Fruit fly (Drosophila melanogaster) whole organism, embryonic: Measurements from ENCODE around the gene Jhbp1.

Experiments used
- Aef1 ChIP-seq: fragments of 200-800 bp; sonication (Bioruptor generic); IDR thresholded peaks from 3 replicates; pipeline ENCODE4 v1.3.6; 2022; ENCODE audit warnings: missing biosample characterization, missing genetic modification characterization
- Atf-2 ChIP-seq: fragments of 200-800 bp; sonication (Bioruptor generic); optimal IDR thresholded peaks from 2 replicates; lab custom pipeline; 2016; ENCODE audit warnings: missing biosample characterization, missing genetic modification characterization
- Atf6 ChIP-seq: fragments of 200-800 bp; sonication (Bioruptor generic); IDR thresholded peaks from 2 replicates; pipeline ENCODE4 v1.3.6; 2022; ENCODE audit warnings: missing biosample characterization, missing genetic modification characterization
- Bgb ChIP-seq: fragments of 200-800 bp; sonication (Bioruptor generic); IDR thresholded peaks from 2 replicates; pipeline ENCODE4 v1.3.6; 2022; ENCODE audit warnings: missing biosample characterization, missing genetic modification characterization; ENCODE audit not compliant: partially characterized antibody
- BtbVII ChIP-seq: fragments of 200-800 bp; sonication (Bioruptor generic); optimal IDR thresholded peaks from 3 replicates; lab custom pipeline; 2017; ENCODE audit warnings: missing biosample characterization, mild to moderate bottlenecking, missing genetic modification characterization
- CG10462 ChIP-seq: fragments of 200-800 bp; sonication (Bioruptor generic); optimal IDR thresholded peaks from 2 replicates; lab custom pipeline; 2016; ENCODE audit warnings: missing biosample characterization, missing genetic modification characterization
- CG11723 ChIP-seq: fragments of 200-800 bp; sonication (Bioruptor generic); optimal IDR thresholded peaks from 2 replicates; lab custom pipeline; 2017; ENCODE audit warnings: missing biosample characterization, mild to moderate bottlenecking, missing genetic modification characterization
- CG12391 ChIP-seq: fragments of 200-800 bp; sonication (Bioruptor generic); optimal IDR thresholded peaks from 3 replicates; lab custom pipeline; 2018; ENCODE audit warnings: missing biosample characterization, mild to moderate bottlenecking, missing genetic modification characterization, moderate library complexity
- CG13296 ChIP-seq: fragments of 200-800 bp; sonication (Bioruptor generic); optimal IDR thresholded peaks from 3 replicates; lab custom pipeline; 2018; ENCODE audit warnings: missing biosample characterization, mild to moderate bottlenecking, missing genetic modification characterization
- CG16863 ChIP-seq: fragments of 200-800 bp; sonication (Bioruptor generic); optimal IDR thresholded peaks from 3 replicates; lab custom pipeline; 2016; ENCODE audit warnings: missing biosample characterization, missing genetic modification characterization
- CG17385 ChIP-seq: fragments of 200-800 bp; sonication (Bioruptor generic); optimal IDR thresholded peaks from 3 replicates; lab custom pipeline; 2018; ENCODE audit warnings: missing biosample characterization, mild to moderate bottlenecking, missing genetic modification characterization
- CG2116 ChIP-seq: fragments of 200-800 bp; sonication (Bioruptor generic); optimal IDR thresholded peaks from 3 replicates; lab custom pipeline; 2018; ENCODE audit warnings: missing biosample characterization, mild to moderate bottlenecking, missing genetic modification characterization
- CG2712 ChIP-seq: fragments of 200-800 bp; optimal IDR thresholded peaks from 3 replicates; lab custom pipeline; 2019; ENCODE audit warnings: missing biosample characterization, mild to moderate bottlenecking, missing genetic modification characterization, moderate library complexity
- CG2889 ChIP-seq: fragments of 200-800 bp; sonication (Bioruptor generic); IDR thresholded peaks from 3 replicates; pipeline ENCODE4 v1.3.6; 2022; ENCODE audit warnings: missing biosample characterization, missing genetic modification characterization
- CG30020 ChIP-seq: fragments of 200-800 bp; optimal IDR thresholded peaks from 2 replicates; lab custom pipeline; 2019; ENCODE audit warnings: missing biosample characterization, mild to moderate bottlenecking, missing genetic modification characterization, moderate library complexity
- CG32532 ChIP-seq: fragments of 200-800 bp; sonication (Bioruptor generic); IDR thresholded peaks from 2 replicates; pipeline ENCODE4 v1.3.6; 2022; ENCODE audit warnings: missing biosample characterization, missing genetic modification characterization
- CG3847 ChIP-seq: fragments of 200-800 bp; sonication (Bioruptor generic); IDR thresholded peaks from 2 replicates; pipeline ENCODE4 v1.3.6; 2022; ENCODE audit warnings: missing biosample characterization, missing genetic modification characterization
- CG5245 ChIP-seq: fragments of 200-800 bp; sonication (Bioruptor generic); optimal IDR thresholded peaks from 3 replicates; lab custom pipeline; 2016; ENCODE audit warnings: missing biosample characterization, missing genetic modification characterization
- CG5953 ChIP-seq: fragments of 200-800 bp; sonication (Bioruptor generic); IDR thresholded peaks from 2 replicates; pipeline ENCODE4 v1.3.6; 2022; ENCODE audit warnings: missing biosample characterization, missing genetic modification characterization
- CG7839 ChIP-seq: fragments of 200-800 bp; sonication (Bioruptor generic); optimal IDR thresholded peaks from 3 replicates; lab custom pipeline; 2018; ENCODE audit warnings: missing biosample characterization, mild to moderate bottlenecking, missing genetic modification characterization, moderate library complexity
- CG7963 ChIP-seq: fragments of 200-800 bp; sonication (Bioruptor generic); IDR thresholded peaks from 3 replicates; pipeline ENCODE4 v1.3.6; 2022; ENCODE audit warnings: missing biosample characterization, missing genetic modification characterization; ENCODE audit not compliant: partially characterized antibody
- CG8924 ChIP-seq: fragments of 200-800 bp; optimal IDR thresholded peaks from 3 replicates; lab custom pipeline; 2019; ENCODE audit warnings: missing biosample characterization, mild to moderate bottlenecking, missing genetic modification characterization, moderate library complexity
- CoRest ChIP-seq: fragments of 200-800 bp; sonication (Bioruptor generic); optimal IDR thresholded peaks from 3 replicates; lab custom pipeline; 2018; ENCODE audit warnings: missing biosample characterization, mild to moderate bottlenecking, missing genetic modification characterization, moderate library complexity
- Doc2 ChIP-seq: fragments of 200-800 bp; sonication (Bioruptor generic); IDR thresholded peaks from 2 replicates; pipeline ENCODE4 v1.3.6; 2022; ENCODE audit warnings: missing biosample characterization, missing genetic modification characterization
- Drgx ChIP-seq: fragments of 200-800 bp; sonication (Bioruptor generic); IDR thresholded peaks from 2 replicates; pipeline ENCODE4 v1.3.6; 2022; ENCODE audit warnings: missing biosample characterization, missing genetic modification characterization
- GATAe ChIP-seq: fragments of 200-800 bp; sonication (Bioruptor generic); conservative IDR thresholded peaks from 2 replicates; pipeline ENCODE4 v1.3.6; 2022; ENCODE audit warnings: missing biosample characterization, missing genetic modification characterization
- HLH54F ChIP-seq: fragments of 200-800 bp; sonication (Bioruptor generic); optimal IDR thresholded peaks from 3 replicates; lab custom pipeline; 2016; ENCODE audit warnings: missing biosample characterization, missing genetic modification characterization
- Jarid2 ChIP-seq: fragments of 200-800 bp; sonication (Bioruptor generic); optimal IDR thresholded peaks from 3 replicates; lab custom pipeline; 2017; ENCODE audit warnings: mild to moderate bottlenecking, missing biosample characterization, missing genetic modification reagents, missing genetic modification characterization
- Lpt ChIP-seq: fragments of >200 bp; optimal IDR thresholded peaks from 2 replicates; lab custom pipeline; 2018; ENCODE audit warnings: missing biosample characterization, missing genetic modification characterization
- Nf-YB ChIP-seq: fragments of 200-800 bp; sonication (Bioruptor generic); optimal IDR thresholded peaks from 3 replicates; lab custom pipeline; 2019; ENCODE audit warnings: missing biosample characterization, mild to moderate bottlenecking, missing genetic modification characterization, moderate library complexity
- Poxn ChIP-seq: fragments of 200-800 bp; sonication (Bioruptor generic); IDR thresholded peaks from 2 replicates; pipeline ENCODE4 v1.3.6; 2022; ENCODE audit warnings: missing biosample characterization, missing genetic modification characterization
- Scr ChIP-seq: fragments of 200-800 bp; sonication (Bioruptor generic); IDR thresholded peaks from 2 replicates; pipeline ENCODE4 v1.3.6; 2022; ENCODE audit warnings: missing biosample characterization, missing genetic modification characterization; ENCODE audit not compliant: partially characterized antibody
- YL-1 ChIP-seq: fragments of 200-800 bp; sonication (Bioruptor generic); optimal IDR thresholded peaks from 3 replicates; lab custom pipeline; 2017; ENCODE audit warnings: missing biosample characterization, mild to moderate bottlenecking, missing genetic modification characterization
- bowl ChIP-seq: fragments of 200-800 bp; sonication (Bioruptor generic); IDR thresholded peaks from 2 replicates; pipeline ENCODE4 v1.3.6; 2022; ENCODE audit warnings: missing biosample characterization, missing genetic modification characterization
- corto ChIP-seq: fragments of 200-800 bp; sonication (Bioruptor generic); optimal IDR thresholded peaks from 2 replicates; lab custom pipeline; 2016; ENCODE audit warnings: missing biosample characterization, mild to moderate bottlenecking, missing genetic modification characterization, moderate library complexity
- da ChIP-seq: fragments of 200-800 bp; sonication (Bioruptor generic); optimal IDR thresholded peaks from 2 replicates; lab custom pipeline; 2016; ENCODE audit warnings: missing biosample characterization, missing genetic modification characterization
- dm ChIP-seq: fragments of 200-800 bp; sonication (Bioruptor generic); optimal IDR thresholded peaks from 3 replicates; lab custom pipeline; 2016; ENCODE audit warnings: missing biosample characterization, missing genetic modification characterization
- exex ChIP-seq: fragments of 200-800 bp; sonication (Bioruptor generic); optimal IDR thresholded peaks from 4 replicates; lab custom pipeline; 2018; ENCODE audit warnings: missing biosample characterization, mild to moderate bottlenecking, missing genetic modification characterization, moderate library complexity
- gsb-n ChIP-seq: fragments of 200-800 bp; sonication (Bioruptor generic); optimal IDR thresholded peaks from 3 replicates; lab custom pipeline; 2018; ENCODE audit warnings: missing biosample characterization, mild to moderate bottlenecking, missing genetic modification characterization
- her ChIP-seq: fragments of 200-800 bp; sonication (Bioruptor generic); optimal IDR thresholded peaks from 2 replicates; lab custom pipeline; 2016; ENCODE audit warnings: missing biosample characterization, missing genetic modification characterization
- hkb ChIP-seq, 2 experiments: fragments of 200-800 bp in 1 of 2; fragments of >200 bp in 1 of 2; sonication (Bioruptor generic) in 1 of 2; IDR thresholded peaks in 1 of 2; optimal IDR thresholded peaks in 1 of 2; 2 replicates each; pipeline versions ENCODE4 v1.3.6 to Lab custom; 2017 to 2022; ENCODE audit warnings: missing biosample characterization in 1 of 2, missing genetic modification characterization in 1 of 2
- jumu ChIP-seq: fragments of 200-800 bp; sonication (Bioruptor generic); optimal IDR thresholded peaks from 3 replicates; lab custom pipeline; 2016; ENCODE audit warnings: missing biosample characterization, missing genetic modification characterization
- mld ChIP-seq: fragments of 200-800 bp; sonication (Bioruptor generic); IDR thresholded peaks from 3 replicates; pipeline ENCODE4 v1.3.6; 2022; ENCODE audit warnings: missing biosample characterization, missing genetic modification characterization; ENCODE audit not compliant: partially characterized antibody
- pan ChIP-seq, 4 experiments: fragments of >200 bp in 3 of 4; fragments of 200-800 bp in 1 of 4; sonication (Bioruptor generic) in 1 of 4; optimal IDR thresholded peaks in 3 of 4; IDR thresholded peaks in 1 of 4; 2 replicates each; pipeline versions ENCODE4 v1.3.6 to Lab custom; 2017 to 2022; ENCODE audit warnings: missing biosample characterization in 2 of 4, missing genetic modification characterization in 2 of 4, mixed read lengths in 1 of 4
- pnt ChIP-seq: fragments of 200-800 bp; sonication (Bioruptor generic); optimal IDR thresholded peaks from 3 replicates; lab custom pipeline; 2016; ENCODE audit warnings: missing biosample characterization, missing genetic modification characterization
- slp2 ChIP-seq: fragments of 200-800 bp; sonication (Bioruptor generic); optimal IDR thresholded peaks from 2 replicates; lab custom pipeline; 2016; ENCODE audit warnings: missing biosample characterization, missing genetic modification characterization
- sna ChIP-seq: fragments of 200-800 bp; sonication (Bioruptor generic); IDR thresholded peaks from 2 replicates; pipeline ENCODE4 v1.3.6; 2022; ENCODE audit warnings: missing biosample characterization, missing genetic modification characterization; ENCODE audit not compliant: partially characterized antibody
- tin ChIP-seq: fragments of 200-800 bp; sonication (Bioruptor generic); optimal IDR thresholded peaks from 3 replicates; lab custom pipeline; 2016; ENCODE audit warnings: missing biosample characterization, missing genetic modification characterization
- trem ChIP-seq: fragments of 200-800 bp; optimal IDR thresholded peaks from 3 replicates; lab custom pipeline; 2019; ENCODE audit warnings: missing biosample characterization, mild to moderate bottlenecking, missing genetic modification characterization, moderate library complexity
- twi ChIP-seq: fragments of 200-800 bp; optimal IDR thresholded peaks from 2 replicates; lab custom pipeline; 2019; ENCODE audit warnings: missing biosample characterization, mild to moderate bottlenecking, missing genetic modification characterization, moderate library complexity

Gene Jhbp1

DNA sequence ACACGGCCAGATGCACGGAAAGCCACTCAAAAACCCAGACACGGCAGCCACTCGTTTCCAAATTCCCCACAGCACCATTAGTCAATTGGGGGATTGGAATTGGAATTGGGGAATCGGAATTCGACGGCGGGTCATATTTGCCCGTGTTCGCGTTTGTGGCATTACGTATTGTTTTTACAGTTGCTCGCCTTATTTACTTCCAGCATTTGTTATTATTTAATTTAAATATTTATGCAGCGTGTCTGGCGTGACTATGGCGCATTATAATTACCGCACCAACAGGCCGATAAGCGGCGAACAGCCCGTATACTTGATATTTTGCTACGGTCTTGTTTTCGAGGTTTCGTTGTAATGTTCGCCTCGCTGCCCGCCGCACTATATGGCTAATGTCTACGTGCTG, 49.9 kb downstream of the Jhbp1 start (continued):
- TF ChIP-seq slp2 (GFP tag; lab: Kevin White, UChicago) (no peak), CG2889 (GFP tag; lab: Robert Waterston, UW) (no peak), Poxn (GFP tag; lab: Robert Waterston, UW) (no peak), Scr (GFP tag; lab: Robert Waterston, UW) (no peak), YL-1 (peak; percentile 40), exex (tag; lab: Kevin White, UChicago) (no peak), CG10462 (GFP tag; lab: Kevin White, UChicago) (no peak), Aef1 (GFP tag; lab: Robert Waterston, UW) (no peak), dm (GFP tag; lab: Kevin White, UChicago) (no peak), pnt (no peak), CG16863 (GFP tag; lab: Kevin White, UChicago) (no peak), Bgb (GFP tag; lab: Robert Waterston, UW) (no peak), CoRest (peak; percentile 19), Jarid2 (GFP tag; lab: Kevin White, UChicago) (peak; percentile 45), CG7963 (GFP tag; lab: Robert Waterston, UW) (no peak), Doc2 (GFP tag; lab: Robert Waterston, UW) (no peak), CG30020 (tag; lab: Kevin White, UChicago) (no peak), gsb-n (tag; lab: Kevin White, UChicago) (peak; percentile 51), her (GFP tag; lab: Kevin White, UChicago) (no peak), sna (GFP tag; lab: Robert Waterston, UW) (no peak), CG32532 (GFP tag; lab: Robert Waterston, UW) (no peak; the same call in 1 of the 2 replicates), HLH54F (no peak), da (GFP tag; lab: Kevin White, UChicago) (no peak), trem (no peak), CG8924 (tag; lab: Kevin White, UChicago) (peak; percentile 22), CG17385 (GFP tag; lab: Kevin White, UChicago) (peak; percentile 44), corto (no peak), Atf6 (GFP tag; lab: Robert Waterston, UW) (peak; percentile 84), CG5953 (GFP tag; lab: Robert Waterston, UW) (0 out of 2 replicates have a peak, but pooled peaks have one; percentile 40), CG2712 (peak; percentile 1), bowl (GFP tag; lab: Robert Waterston, UW) (no peak), CG3847 (GFP tag; lab: Robert Waterston, UW) (no peak), Nf-YB (GFP tag; lab: Kevin White, UChicago) (no peak), Atf-2 (no peak), pan (optimal IDR thresholded peaks at IDR 0.05; lab: Kevin White, UChicago) (no peak), pan (GFP tag; optimal IDR thresholded peaks at IDR 0.05 in 1 of 2, IDR thresholded peaks at IDR 0.05 in 1 of 2) (peak in 1 of 2 experiments; percentile 52), CG13296 (GFP tag; lab: Kevin White, UChicago) (peak; percentile 73), Lpt (no peak), CG12391 (tag; lab: Kevin White, UChicago) (peak; percentile 9), jumu (GFP tag; lab: Kevin White, UChicago) (no peak), mld (GFP tag; lab: Robert Waterston, UW) (no peak), CG11723 (GFP tag; lab: Kevin White, UChicago) (peak; percentile 12), CG7839 (tag; lab: Kevin White, UChicago) (peak; percentile 21), GATAe (GFP tag; lab: Robert Waterston, UW) (no peak), BtbVII (GFP tag; lab: Kevin White, UChicago) (peak; percentile 78), tin (GFP tag; lab: Kevin White, UChicago) (no peak), CG2116 (GFP tag; lab: Kevin White, UChicago) (peak; percentile 16), Drgx (GFP tag; lab: Robert Waterston, UW) (no peak), twi (no peak), hkb (optimal IDR thresholded peaks at IDR 0.05; lab: Kevin White, UChicago) (no peak), hkb (GFP tag; IDR thresholded peaks at IDR 0.05; lab: Robert Waterston, UW) (peak; percentile 64), CG5245 (GFP tag; lab: Kevin White, UChicago) (no peak)
